Worm (Caenorhabditis elegans) whole organism, L2 larva: Measurements from ENCODE around the gene egl-44.
A peak's percentile ranks its signal among the peaks of the same experiment; 100 is the strongest.

Source experiments
- C34F6.9 ChIP-seq: fragments of 150-350 bp; optimal IDR thresholded peaks from 2 replicates; lab custom pipeline; 2014; ENCODE audit warnings: missing biosample characterization, missing genetic modification characterization
- F13H6.1 ChIP-seq: sonication (generic microtip); optimal IDR thresholded peaks from 2 replicates; lab custom pipeline; 2016; ENCODE audit warnings: missing genetic modification characterization, missing compliant biosample characterization
- R02D3.7 ChIP-seq: fragments of 150-350 bp; optimal IDR thresholded peaks from 2 replicates; lab custom pipeline; 2014; ENCODE audit warnings: missing biosample characterization, missing genetic modification characterization
- Y55F3AM.14 ChIP-seq: fragments of 200-800 bp; sonication (Bioruptor generic); optimal IDR thresholded peaks from 2 replicates; lab custom pipeline; 2018; ENCODE audit warnings: mild to moderate bottlenecking, missing genetic modification characterization, missing compliant biosample characterization
- ZK546.5 ChIP-seq: sonication (generic microtip); optimal IDR thresholded peaks from 2 replicates; lab custom pipeline; 2017; ENCODE audit warnings: missing biosample characterization, missing genetic modification characterization
- alr-1 ChIP-seq: fragments of 150-350 bp; optimal IDR thresholded peaks from 2 replicates; lab custom pipeline; 2014; ENCODE audit warnings: missing biosample characterization, missing genetic modification characterization
- aly-2 ChIP-seq: fragments of 150-350 bp; optimal IDR thresholded peaks from 2 replicates; lab custom pipeline; 2014; ENCODE audit warnings: missing biosample characterization, missing genetic modification characterization
- ama-1 ChIP-seq: fragments of 150-350 bp; optimal IDR thresholded peaks from 2 replicates; lab custom pipeline; 2018; ENCODE audit warnings: inconsistent platforms
- blmp-1 ChIP-seq: sonication (generic microtip); optimal IDR thresholded peaks from 2 replicates; lab custom pipeline; 2017; ENCODE audit warnings: missing genetic modification characterization, mild to moderate bottlenecking, missing compliant biosample characterization, antibody characterized with exemption, moderate library complexity; ENCODE audit not compliant: insufficient read depth
- crh-2 ChIP-seq: sonication (generic microtip); optimal IDR thresholded peaks from 2 replicates; lab custom pipeline; 2017; ENCODE audit warnings: missing biosample characterization, missing genetic modification characterization
- dmd-4 ChIP-seq: sonication (generic microtip); optimal IDR thresholded peaks from 2 replicates; lab custom pipeline; 2017; ENCODE audit warnings: missing biosample characterization, missing genetic modification characterization
- egl-27 ChIP-seq: sonication (generic microtip); optimal IDR thresholded peaks from 3 replicates; lab custom pipeline; 2017; ENCODE audit warnings: missing biosample characterization, missing genetic modification reagents, missing genetic modification characterization
- elt-1 ChIP-seq: fragments of 150-350 bp; optimal IDR thresholded peaks from 2 replicates; lab custom pipeline; 2014; ENCODE audit warnings: missing biosample characterization, missing genetic modification characterization
- elt-3 ChIP-seq: sonication (generic microtip); optimal IDR thresholded peaks from 2 replicates; lab custom pipeline; 2017; ENCODE audit warnings: missing biosample characterization, missing genetic modification characterization
- fos-1 ChIP-seq: fragments of 150-350 bp; optimal IDR thresholded peaks from 2 replicates; lab custom pipeline; 2014; ENCODE audit warnings: missing biosample characterization, missing genetic modification characterization
- gmeb-1 ChIP-seq: fragments of 150-350 bp; optimal IDR thresholded peaks from 2 replicates; lab custom pipeline; 2014; ENCODE audit warnings: missing biosample characterization, missing genetic modification characterization
- lin-11 ChIP-seq: fragments of 150-350 bp; sonication (generic microtip); optimal IDR thresholded peaks from 2 replicates; lab custom pipeline; 2014; ENCODE audit warnings: missing biosample characterization, missing genetic modification characterization, inconsistent platforms, mixed read lengths
- lin-13 ChIP-seq: fragments of 150-350 bp; optimal IDR thresholded peaks from 2 replicates; lab custom pipeline; 2014; ENCODE audit warnings: missing biosample characterization, missing genetic modification reagents, missing genetic modification characterization
- lin-39 ChIP-seq: fragments of 150-350 bp; optimal IDR thresholded peaks from 2 replicates; lab custom pipeline; 2014; ENCODE audit warnings: missing biosample characterization, missing genetic modification reagents, missing genetic modification characterization
- lsy-2 ChIP-seq, 2 experiments: fragments of 150-350 bp in 1 of 2; sonication (generic microtip) in 1 of 2; optimal IDR thresholded peaks; 2 replicates each; lab custom pipeline; 2014 to 2017; ENCODE audit warnings: missing biosample characterization in 2 of 2, missing genetic modification characterization in 2 of 2
- mab-5 ChIP-seq: fragments of 150-350 bp; optimal IDR thresholded peaks from 2 replicates; lab custom pipeline; 2014; ENCODE audit warnings: missing biosample characterization, missing genetic modification characterization
- mdl-1 ChIP-seq, 2 experiments: fragments of 150-350 bp in 1 of 2; sonication (generic microtip) in 1 of 2; optimal IDR thresholded peaks; 2 replicates each; lab custom pipeline; 2017; ENCODE audit warnings: missing biosample characterization in 2 of 2, missing genetic modification characterization in 2 of 2
- nhr-11 ChIP-seq: fragments of 150-350 bp; optimal IDR thresholded peaks from 2 replicates; lab custom pipeline; 2014; ENCODE audit warnings: missing biosample characterization, missing genetic modification characterization
- nhr-12 ChIP-seq: fragments of 150-350 bp; optimal IDR thresholded peaks from 2 replicates; lab custom pipeline; 2014; ENCODE audit warnings: missing biosample characterization, missing genetic modification characterization
- nhr-129 ChIP-seq: fragments of 150-350 bp; optimal IDR thresholded peaks from 2 replicates; lab custom pipeline; 2014; ENCODE audit warnings: missing biosample characterization, missing genetic modification characterization
- nhr-21 ChIP-seq: fragments of 150-350 bp; optimal IDR thresholded peaks from 2 replicates; lab custom pipeline; 2014; ENCODE audit warnings: missing biosample characterization, missing genetic modification characterization
- nhr-23 ChIP-seq: fragments of 150-350 bp; optimal IDR thresholded peaks from 2 replicates; lab custom pipeline; 2014; ENCODE audit warnings: missing biosample characterization, missing genetic modification reagents, missing genetic modification characterization
- nhr-237 ChIP-seq: fragments of 150-350 bp; optimal IDR thresholded peaks from 2 replicates; lab custom pipeline; 2014; ENCODE audit warnings: missing biosample characterization, missing genetic modification characterization
- nhr-6 ChIP-seq: fragments of 150-350 bp; optimal IDR thresholded peaks from 2 replicates; lab custom pipeline; 2014; ENCODE audit warnings: missing biosample characterization, missing genetic modification characterization
- peb-1 ChIP-seq: fragments of 150-350 bp; optimal IDR thresholded peaks from 2 replicates; lab custom pipeline; 2014; ENCODE audit warnings: missing biosample characterization, missing genetic modification characterization
- sem-4 ChIP-seq: fragments of 150-350 bp; optimal IDR thresholded peaks from 2 replicates; lab custom pipeline; 2014; ENCODE audit warnings: missing biosample characterization, missing genetic modification reagents, missing genetic modification characterization
- sma-3 ChIP-seq: sonication (generic microtip); optimal IDR thresholded peaks from 2 replicates; lab custom pipeline; 2016; ENCODE audit warnings: missing genetic modification reagents, missing genetic modification characterization, missing compliant biosample characterization
- unc-39 ChIP-seq: fragments of 150-350 bp; optimal IDR thresholded peaks from 2 replicates; lab custom pipeline; 2014; ENCODE audit warnings: missing biosample characterization, missing genetic modification characterization
- unc-55 ChIP-seq: fragments of 150-350 bp; sonication (generic microtip); optimal IDR thresholded peaks from 3 replicates; lab custom pipeline; 2014; ENCODE audit warnings: missing biosample characterization, missing genetic modification reagents, missing genetic modification characterization
- unc-62 ChIP-seq: fragments of 150-350 bp; optimal IDR thresholded peaks from 2 replicates; lab custom pipeline; 2014; ENCODE audit warnings: missing biosample characterization, missing genetic modification reagents, missing genetic modification characterization
- zag-1 ChIP-seq: fragments of 150-350 bp; optimal IDR thresholded peaks from 2 replicates; lab custom pipeline; 2014; ENCODE audit warnings: missing biosample characterization, missing genetic modification characterization
- ztf-1 ChIP-seq: fragments of 200-800 bp; sonication (Bioruptor generic); conservative IDR thresholded peaks from 2 replicates; pipeline ENCODE4 v1.3.6; 2022; ENCODE audit warnings: missing genetic modification characterization, missing compliant biosample characterization
- ztf-4 ChIP-seq: fragments of 150-350 bp; optimal IDR thresholded peaks from 2 replicates; lab custom pipeline; 2014; ENCODE audit warnings: missing biosample characterization, missing genetic modification characterization

egl-44 gene

DNA sequence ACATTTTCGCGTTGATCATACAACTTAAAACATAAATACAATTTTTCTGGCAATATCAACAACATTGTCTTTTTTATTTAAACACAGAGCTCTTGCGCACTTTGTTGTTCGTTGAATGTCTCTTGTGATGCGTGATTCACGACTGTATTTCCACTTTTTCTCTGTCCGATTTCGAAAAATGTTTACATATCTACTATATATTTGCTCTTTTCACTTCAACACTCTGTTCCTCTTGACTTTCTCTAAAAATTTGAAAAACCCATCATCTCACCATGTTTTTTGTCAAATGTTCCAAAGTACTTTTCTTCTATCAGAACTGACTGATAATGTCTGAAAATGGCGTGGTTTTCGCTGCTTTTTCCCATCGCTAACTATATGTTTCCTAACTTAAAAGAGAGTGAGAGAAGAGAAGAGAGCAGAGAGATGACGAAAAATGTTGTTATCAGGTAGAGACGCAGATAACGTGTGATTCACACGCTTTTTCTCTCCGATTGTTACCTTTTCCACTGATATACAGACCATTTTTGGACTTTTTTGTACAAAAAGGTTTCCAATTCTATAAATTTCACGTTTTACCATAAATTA lies 16.6 kb upstream of the egl-44 start (continued):
- no peak for TF ChIP-seq elt-1 (tag; lab: Kevin White, UChicago)
- TF ChIP-seq unc-39 (tag; lab: Kevin White, UChicago) = no peak
- TF ChIP-seq nhr-21 = no peak
- no peak for TF ChIP-seq ZK546.5 (tag; lab: Kevin White, UChicago)
- TF ChIP-seq R02D3.7 (tag; lab: Kevin White, UChicago) = no peak
- TF ChIP-seq alr-1 (tag; lab: Kevin White, UChicago) = no peak
- no peak for TF ChIP-seq nhr-237 (tag; lab: Kevin White, UChicago)
- no peak for TF ChIP-seq Y55F3AM.14 (GFP tag; lab: Kevin White, UChicago)

DNA sequence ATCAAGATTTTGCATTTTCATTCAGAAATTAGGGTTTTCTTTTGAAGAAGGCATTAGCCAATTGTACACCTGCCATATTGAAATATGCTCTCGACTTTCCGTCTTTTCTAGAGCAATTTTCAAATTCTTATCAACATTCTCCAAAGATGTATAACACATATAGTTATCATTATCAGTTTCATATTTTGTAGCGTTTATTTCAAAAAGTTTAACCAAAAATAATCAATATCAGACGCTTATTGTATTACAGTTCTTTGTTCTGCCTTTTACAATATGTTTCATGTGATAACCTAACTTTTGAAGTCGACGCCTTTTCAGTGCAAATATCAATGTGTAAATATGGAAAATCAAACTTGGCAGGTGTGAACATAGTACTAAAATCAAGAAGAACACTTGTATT lies 14.7 kb upstream of the egl-44 start:
- TF ChIP-seq ztf-1 (GFP tag; lab: Robert Waterston, UW) = no peak
- TF ChIP-seq blmp-1 (tag; lab: Kevin White, UChicago) = no peak
- TF ChIP-seq crh-2 = peak; percentile 9
- peak; percentile 50 for TF ChIP-seq fos-1 (tag; lab: Kevin White, UChicago)
- TF ChIP-seq elt-3 (tag; lab: Kevin White, UChicago) = no peak
- TF ChIP-seq lin-13 (GFP tag; lab: Kevin White, UChicago) = no peak
- no peak for TF ChIP-seq nhr-23
- no peak for TF ChIP-seq mab-5
- TF ChIP-seq dmd-4 (tag; lab: Kevin White, UChicago) = no peak
- TF ChIP-seq ZK546.5 (tag; lab: Kevin White, UChicago) = no peak
- peak; percentile 16 for TF ChIP-seq gmeb-1
- TF ChIP-seq ama-1 (lab: Kevin White, UChicago) = no peak
- TF ChIP-seq unc-62 (GFP tag; lab: Kevin White, UChicago) = no peak

DNA sequence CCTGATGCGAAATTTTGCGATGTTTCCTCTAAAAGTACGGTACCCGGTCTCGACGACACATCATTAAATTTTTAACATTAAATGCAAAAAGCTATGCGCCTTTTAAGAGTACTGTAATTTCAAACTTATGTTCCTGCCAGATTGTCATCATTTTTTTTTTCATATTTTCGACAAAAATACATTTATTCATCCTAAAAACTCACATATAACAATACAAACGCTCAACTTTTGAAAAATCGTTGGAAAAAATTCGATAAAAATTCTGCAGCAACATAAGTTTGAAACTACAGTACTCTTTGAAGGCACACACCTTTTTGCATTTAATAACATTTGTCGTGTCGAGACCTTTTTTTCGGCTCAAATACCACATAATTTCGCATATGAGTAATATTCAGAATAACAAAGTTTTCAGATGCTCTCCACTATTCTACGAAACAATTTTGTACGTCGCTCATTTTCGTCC lies 11.6 kb upstream of the egl-44 start, which contains the start of gene frh-1:
Gene frh-1 (plus strand): TSS at position 413 of the 463 bp plus-strand sequence.
- no peak for TF ChIP-seq nhr-21
- no peak for TF ChIP-seq gmeb-1
- no peak for TF ChIP-seq blmp-1 (tag; lab: Kevin White, UChicago)
- no peak for TF ChIP-seq mdl-1 (tag; optimal IDR thresholded peaks at IDR 0.05; lab: Kevin White, UChicago)
- no peak for TF ChIP-seq nhr-12 (tag; lab: Kevin White, UChicago)
- no peak for TF ChIP-seq lin-11 (tag; lab: Kevin White, UChicago)
- TF ChIP-seq zag-1 (tag; lab: Kevin White, UChicago) = no peak
- no peak for TF ChIP-seq unc-55 (GFP tag; lab: Kevin White, UChicago)
- TF ChIP-seq nhr-23 = no peak
- TF ChIP-seq peb-1 (tag; lab: Kevin White, UChicago) = no peak
- no peak for TF ChIP-seq fos-1 (tag; lab: Kevin White, UChicago)

DNA sequence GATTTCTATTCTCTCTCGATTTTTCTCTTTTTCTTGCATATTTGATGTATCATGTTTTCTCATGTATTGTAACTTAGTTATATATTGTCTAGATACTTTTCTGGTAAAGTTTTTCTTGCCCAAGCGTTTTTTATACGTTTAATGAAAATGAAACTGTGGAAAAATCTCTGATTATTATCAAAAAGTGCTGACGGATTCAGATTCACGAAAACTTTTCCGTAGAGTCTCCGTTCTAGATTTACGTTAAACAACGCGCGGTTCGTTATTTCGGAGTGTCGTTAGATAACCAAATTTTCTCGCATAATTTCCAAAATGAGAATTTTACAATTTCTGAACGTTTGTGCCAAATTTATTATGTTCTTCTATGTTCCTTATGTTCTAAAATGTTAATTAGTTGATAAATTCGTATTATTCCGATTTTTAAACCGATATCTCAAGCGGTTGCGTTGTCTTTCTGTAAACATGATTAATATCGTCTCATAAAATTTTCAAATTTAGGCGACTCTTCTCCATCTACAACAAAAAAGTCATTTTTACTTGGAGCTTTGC lies 10.4 kb upstream of the egl-44 start, which contains the start of gene ptp-2:
Gene ptp-2 (plus strand): TSS at position 499 of the 549 bp plus-strand sequence.
- TF ChIP-seq mdl-1 (tag; optimal IDR thresholded peaks at IDR 0.05; lab: Kevin White, UChicago) (no peak), nhr-129 (tag; lab: Kevin White, UChicago) (peak; percentile 38), R02D3.7 (tag; lab: Kevin White, UChicago) (no peak), unc-39 (tag; lab: Kevin White, UChicago) (no peak), nhr-6 (tag; lab: Kevin White, UChicago) (no peak), lin-39 (no peak), gmeb-1 (peak; percentile 25), dmd-4 (tag; lab: Kevin White, UChicago) (no peak), alr-1 (tag; lab: Kevin White, UChicago) (no peak), lsy-2 (tag; optimal IDR thresholded peaks at IDR 0.05; lab: Kevin White, UChicago) (peak in 1 of 2 experiments; percentile 66), ama-1 (lab: Kevin White, UChicago) (peak; percentile 19), unc-55 (GFP tag; lab: Kevin White, UChicago) (peak; percentile 48), C34F6.9 (tag; lab: Kevin White, UChicago) (peak; percentile 69), fos-1 (tag; lab: Kevin White, UChicago) (no peak), ztf-4 (peak; percentile 49), lin-13 (GFP tag; lab: Kevin White, UChicago) (peak; percentile 19)

DNA sequence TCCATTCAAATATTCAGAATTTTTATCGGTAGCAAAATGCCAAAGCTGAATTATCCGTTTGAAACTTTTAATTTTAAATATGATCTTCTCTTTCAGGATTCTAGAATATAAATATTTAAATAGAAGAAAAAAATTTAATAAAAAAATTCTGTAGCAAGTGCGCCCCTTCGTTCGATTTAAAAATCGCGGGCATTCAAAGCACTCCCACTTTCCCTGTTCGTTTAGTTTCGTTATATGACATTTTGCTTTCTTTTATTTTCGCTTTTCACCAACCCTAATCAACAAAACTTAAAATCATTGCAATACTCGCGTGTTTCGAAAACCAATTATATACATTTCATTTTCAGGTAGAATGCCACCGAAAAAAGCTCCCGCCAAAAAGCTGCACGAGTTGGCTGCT lies 7.0 kb upstream of the egl-44 start, which contains the start of gene vrk-1:
Gene vrk-1 (plus strand): TSS at position 348 of the 400 bp plus-strand sequence.
- no peak for TF ChIP-seq F13H6.1 (tag; lab: Kevin White, UChicago)
- no peak for TF ChIP-seq lin-11 (tag; lab: Kevin White, UChicago)
- no peak for TF ChIP-seq sma-3 (GFP tag; lab: Kevin White, UChicago)
- no peak for TF ChIP-seq sem-4 (tag; lab: Kevin White, UChicago)
- no peak for TF ChIP-seq nhr-6 (tag; lab: Kevin White, UChicago)
- TF ChIP-seq alr-1 (tag; lab: Kevin White, UChicago) = no peak
- no peak for TF ChIP-seq ztf-4
- no peak for TF ChIP-seq egl-27 (tag; lab: Kevin White, UChicago)
- TF ChIP-seq ZK546.5 (tag; lab: Kevin White, UChicago) = no peak
- no peak for TF ChIP-seq lin-13 (GFP tag; lab: Kevin White, UChicago)
- TF ChIP-seq ama-1 (lab: Kevin White, UChicago) = no peak
- TF ChIP-seq mab-5 = no peak
- no peak for TF ChIP-seq mdl-1 (tag; optimal IDR thresholded peaks at IDR 0.05; lab: Kevin White, UChicago)
- no peak for TF ChIP-seq elt-1 (tag; lab: Kevin White, UChicago)
- no peak for TF ChIP-seq aly-2
- TF ChIP-seq nhr-11 = no peak
